Worm (Caenorhabditis elegans) whole organism, late embryonic: ENCODE measurements around the gene clec-61.
A peak's percentile ranks its signal among the peaks of the same experiment; 100 is the strongest.

Experiments used
- C38D4.7 ChIP-seq: fragments of 200-800 bp; sonication (Bioruptor generic); optimal IDR thresholded peaks from 2 replicates; lab custom pipeline; 2018; ENCODE audit warnings: mild to moderate bottlenecking, missing genetic modification characterization, moderate library complexity, missing compliant biosample characterization
- F13H6.1 ChIP-seq: sonication (generic microtip); optimal IDR thresholded peaks from 2 replicates; lab custom pipeline; 2016; ENCODE audit warnings: missing genetic modification characterization, missing compliant biosample characterization
- K09A11.1 ChIP-seq: sonication (generic microtip); optimal IDR thresholded peaks from 2 replicates; lab custom pipeline; 2017; ENCODE audit warnings: antibody characterized with exemption, mild to moderate bottlenecking, missing genetic modification characterization, missing compliant biosample characterization; ENCODE audit not compliant: insufficient read depth
- T23F11.4 ChIP-seq: fragments of 200-800 bp; sonication (Bioruptor generic); optimal IDR thresholded peaks from 2 replicates; lab custom pipeline; 2018; ENCODE audit warnings: mild to moderate bottlenecking, missing genetic modification characterization, missing compliant biosample characterization
- ahr-1 ChIP-seq: sonication (generic microtip); optimal IDR thresholded peaks from 2 replicates; lab custom pipeline; 2016; ENCODE audit warnings: missing genetic modification characterization, missing compliant biosample characterization
- ceh-18 ChIP-seq: sonication (generic microtip); optimal IDR thresholded peaks from 2 replicates; lab custom pipeline; 2016; ENCODE audit warnings: missing genetic modification characterization, missing compliant biosample characterization
- ceh-22 ChIP-seq: sonication (generic microtip); optimal IDR thresholded peaks from 2 replicates; lab custom pipeline; 2017; ENCODE audit warnings: missing biosample characterization, missing genetic modification characterization
- ceh-30 ChIP-seq: fragments of 150-350 bp; optimal IDR thresholded peaks from 2 replicates; lab custom pipeline; 2014; ENCODE audit warnings: missing biosample characterization, missing genetic modification characterization
- ceh-31 ChIP-seq: sonication (generic microtip); optimal IDR thresholded peaks from 2 replicates; lab custom pipeline; 2016; ENCODE audit warnings: missing genetic modification characterization, missing compliant biosample characterization
- ceh-34 ChIP-seq: sonication (generic microtip); optimal IDR thresholded peaks from 2 replicates; lab custom pipeline; 2016; ENCODE audit warnings: mild to moderate bottlenecking, missing genetic modification characterization, missing compliant biosample characterization
- ceh-45 ChIP-seq: fragments of 200-800 bp; sonication (Bioruptor generic); IDR thresholded peaks from 2 replicates; pipeline ENCODE4 v1.3.6; 2022; ENCODE audit warnings: missing genetic modification reagents, missing genetic modification characterization, missing compliant biosample characterization
- ceh-48 ChIP-seq: sonication (generic microtip); optimal IDR thresholded peaks from 2 replicates; lab custom pipeline; 2016; ENCODE audit warnings: missing genetic modification characterization, inconsistent platforms, missing compliant biosample characterization
- ceh-6 ChIP-seq: fragments of 200-800 bp; sonication (Bioruptor generic); optimal IDR thresholded peaks from 2 replicates; lab custom pipeline; 2018; ENCODE audit warnings: mild to moderate bottlenecking, missing genetic modification characterization, missing compliant biosample characterization
- che-1 ChIP-seq: sonication (generic microtip); optimal IDR thresholded peaks from 2 replicates; lab custom pipeline; 2016; ENCODE audit warnings: mild to moderate bottlenecking, missing genetic modification characterization, missing compliant biosample characterization
- fax-1 ChIP-seq: sonication (generic microtip); optimal IDR thresholded peaks from 2 replicates; lab custom pipeline; 2016; ENCODE audit warnings: missing genotype, missing genetic modification characterization, missing compliant biosample characterization
- fkh-10 ChIP-seq: fragments of 150-350 bp; optimal IDR thresholded peaks from 2 replicates; lab custom pipeline; 2014; ENCODE audit warnings: missing biosample characterization, missing genetic modification reagents, missing genetic modification characterization
- fkh-6 ChIP-seq: sonication (generic microtip); optimal IDR thresholded peaks from 2 replicates; lab custom pipeline; 2016; ENCODE audit warnings: missing genetic modification characterization, missing compliant biosample characterization
- hlh-15 ChIP-seq: sonication (generic microtip); optimal IDR thresholded peaks from 2 replicates; lab custom pipeline; 2016; ENCODE audit warnings: missing genetic modification characterization, missing compliant biosample characterization
- lim-6 ChIP-seq: sonication (generic microtip); optimal IDR thresholded peaks from 2 replicates; lab custom pipeline; 2016; ENCODE audit warnings: missing genetic modification characterization, missing compliant biosample characterization
- nfya-1 ChIP-seq: sonication (generic microtip); optimal IDR thresholded peaks from 2 replicates; lab custom pipeline; 2017; ENCODE audit warnings: missing genetic modification characterization, mild to moderate bottlenecking, missing compliant biosample characterization, antibody characterized with exemption, moderate library complexity
- nhr-11 ChIP-seq: fragments of 150-350 bp; optimal IDR thresholded peaks from 2 replicates; lab custom pipeline; 2014; ENCODE audit warnings: missing biosample characterization, missing genetic modification characterization
- npax-4 ChIP-seq: sonication (generic microtip); optimal IDR thresholded peaks from 2 replicates; lab custom pipeline; 2016; ENCODE audit warnings: missing genetic modification characterization, missing compliant biosample characterization
- odd-2 ChIP-seq: sonication (generic microtip); optimal IDR thresholded peaks from 2 replicates; lab custom pipeline; 2017; ENCODE audit warnings: antibody characterized with exemption, mild to moderate bottlenecking, missing genetic modification characterization, missing compliant biosample characterization
- pag-3 ChIP-seq: sonication (generic microtip); optimal IDR thresholded peaks from 2 replicates; lab custom pipeline; 2016; ENCODE audit warnings: missing compliant biosample characterization, missing genetic modification characterization, borderline replicate concordance
- pax-1 ChIP-seq: fragments of 150-350 bp; optimal IDR thresholded peaks from 2 replicates; lab custom pipeline; 2014; ENCODE audit warnings: missing biosample characterization, missing genetic modification characterization
- pha-2 ChIP-seq: sonication (generic microtip); optimal IDR thresholded peaks from 2 replicates; lab custom pipeline; 2017; ENCODE audit warnings: mild to moderate bottlenecking, missing genetic modification characterization, missing compliant biosample characterization
- pros-1 ChIP-seq: fragments of 150-350 bp; optimal IDR thresholded peaks from 2 replicates; lab custom pipeline; 2014; ENCODE audit warnings: missing biosample characterization, missing genetic modification reagents, missing genetic modification characterization
- ref-2 ChIP-seq: sonication (generic microtip); optimal IDR thresholded peaks from 2 replicates; lab custom pipeline; 2016; ENCODE audit warnings: missing genetic modification characterization, missing compliant biosample characterization
- rnt-1 ChIP-seq: sonication (generic microtip); optimal IDR thresholded peaks from 2 replicates; lab custom pipeline; 2016; ENCODE audit warnings: missing genetic modification characterization, missing compliant biosample characterization
- sdc-2 ChIP-seq: sonication (generic microtip); optimal IDR thresholded peaks from 2 replicates; lab custom pipeline; 2016; ENCODE audit warnings: missing genotype, missing genetic modification characterization, missing compliant biosample characterization
- sox-4 ChIP-seq: sonication (generic microtip); optimal IDR thresholded peaks from 2 replicates; lab custom pipeline; 2017; ENCODE audit warnings: mild to moderate bottlenecking, missing genetic modification characterization, inconsistent platforms, missing compliant biosample characterization
- tbx-2 ChIP-seq: sonication (generic microtip); optimal IDR thresholded peaks from 2 replicates; lab custom pipeline; 2016; ENCODE audit warnings: missing genetic modification characterization, missing compliant biosample characterization
- tbx-7 ChIP-seq: sonication (generic microtip); optimal IDR thresholded peaks from 2 replicates; lab custom pipeline; 2016; ENCODE audit warnings: missing genotype, missing genetic modification characterization, missing compliant biosample characterization
- unc-42 ChIP-seq: sonication (generic microtip); optimal IDR thresholded peaks from 2 replicates; lab custom pipeline; 2016; ENCODE audit warnings: missing genotype, missing genetic modification characterization, missing compliant biosample characterization
- unc-55 ChIP-seq: sonication (generic microtip); optimal IDR thresholded peaks from 2 replicates; lab custom pipeline; 2017; ENCODE audit warnings: missing biosample characterization, missing genetic modification reagents, missing genetic modification characterization
- zip-5 ChIP-seq: sonication (generic microtip); optimal IDR thresholded peaks from 2 replicates; lab custom pipeline; 2016; ENCODE audit warnings: missing genetic modification characterization, missing compliant biosample characterization
- ztf-16 ChIP-seq: sonication (generic microtip); optimal IDR thresholded peaks from 2 replicates; lab custom pipeline; 2017; ENCODE audit warnings: missing genetic modification characterization, missing compliant biosample characterization

clec-61 gene

ce11 chrII:10502491-10503063 lies 12.2 kb upstream of the clec-61 start, which contains the start of gene myrf-1 (continued):
- TF ChIP-seq nfya-1 (tag; lab: Kevin White, UChicago) (peak; percentile 77), lim-6 (tag; lab: Kevin White, UChicago) (no peak), fax-1 (tag; lab: Kevin White, UChicago) (peak; percentile 37), odd-2 (tag; lab: Kevin White, UChicago) (no peak), fkh-10 (GFP tag; lab: Kevin White, UChicago) (no peak), sox-4 (tag; lab: Kevin White, UChicago) (no peak), zip-5 (tag; lab: Kevin White, UChicago) (no peak), ceh-30 (tag; lab: Kevin White, UChicago) (no peak), K09A11.1 (tag; lab: Kevin White, UChicago) (peak; percentile 63), che-1 (tag; lab: Kevin White, UChicago) (peak; percentile 27), pax-1 (tag; lab: Kevin White, UChicago) (no peak), ceh-22 (no peak), ref-2 (tag; lab: Kevin White, UChicago) (peak; percentile 87), tbx-2 (peak; percentile 94), pros-1 (tag; lab: Kevin White, UChicago) (peak; percentile 88), pha-2 (tag; lab: Kevin White, UChicago) (no peak), ceh-45 (no peak), pag-3 (tag; lab: Kevin White, UChicago) (peak; percentile 8), unc-55 (GFP tag; lab: Kevin White, UChicago) (peak; percentile 15), sdc-2 (tag; lab: Kevin White, UChicago) (peak; percentile 59), hlh-15 (tag; lab: Kevin White, UChicago) (no peak), ztf-16 (tag; lab: Kevin White, UChicago) (no peak), ceh-48 (tag; lab: Kevin White, UChicago) (no peak), npax-4 (no peak), F13H6.1 (peak; percentile 77), nhr-11 (tag; lab: Kevin White, UChicago) (no peak)
- TF ChIP-seq, all 69 proteins: peak for 34

- TF ChIP-seq F13H6.1 (peak; percentile 3), ceh-31 (tag; lab: Kevin White, UChicago) (peak; percentile 28), ceh-18 (tag; lab: Kevin White, UChicago) (peak; percentile 22), ahr-1 (tag; lab: Kevin White, UChicago) (no peak), tbx-7 (tag; lab: Kevin White, UChicago) (no peak), rnt-1 (tag; lab: Kevin White, UChicago) (peak; percentile 44), nfya-1 (tag; lab: Kevin White, UChicago) (peak; percentile 25), ceh-45 (no peak)
These were observed 11.2 kb upstream of the clec-61 start for ce11 chrII:10501578-10501977.

DNA sequence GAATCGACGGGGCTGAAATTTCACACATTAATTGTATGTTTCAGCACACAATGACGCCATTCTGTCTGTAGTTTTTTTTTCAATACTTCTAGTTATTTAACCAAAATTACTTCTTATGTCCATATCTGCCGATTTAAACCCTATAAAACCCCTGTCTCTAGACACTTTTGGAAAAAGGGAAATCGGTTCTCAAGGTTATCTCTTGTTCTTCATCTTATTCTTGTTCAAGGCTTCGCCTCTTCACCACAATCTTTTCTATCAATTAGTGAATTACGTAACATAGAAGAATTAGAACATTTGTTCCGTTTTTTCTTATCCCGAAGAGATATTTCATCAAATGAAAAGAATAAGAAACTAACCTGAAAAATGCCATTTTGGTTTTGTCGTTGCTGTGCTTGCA lies 10.3 kb upstream of the clec-61 start:
- TF ChIP-seq ceh-6 (GFP tag; lab: Kevin White, UChicago) (no peak), pha-2 (tag; lab: Kevin White, UChicago) (no peak), unc-42 (tag; lab: Kevin White, UChicago) (no peak), odd-2 (tag; lab: Kevin White, UChicago) (no peak), npax-4 (no peak), ceh-34 (tag; lab: Kevin White, UChicago) (no peak), ceh-48 (tag; lab: Kevin White, UChicago) (no peak), fkh-6 (tag; lab: Kevin White, UChicago) (no peak)
- TF ChIP-seq, all 69 proteins: peak for 0

- no peak for TF ChIP-seq T23F11.4 (GFP tag; lab: Kevin White, UChicago)
- TF ChIP-seq C38D4.7 (GFP tag; lab: Kevin White, UChicago) = no peak
- TF ChIP-seq pax-1 (tag; lab: Kevin White, UChicago) = no peak
These were observed 5.6 kb upstream of the clec-61 start, which contains the start of gene ZK666.12 for ce11 chrII:10495912-10496311. Gene ZK666.12, plus strand, starts transcription at chrII:10496212.
